Worm (Caenorhabditis elegans) whole organism, early embryonic: ENCODE measurements around the gene ZK353.10.

Experiments
- B0310.2 ChIP-seq: sonication (generic microtip); optimal IDR thresholded peaks from 2 replicates; lab custom pipeline; 2016; ENCODE audit warnings: mild to moderate bottlenecking, missing genetic modification characterization, missing compliant biosample characterization
- F13C5.2 ChIP-seq: sonication (generic microtip); optimal IDR thresholded peaks from 2 replicates; lab custom pipeline; 2017; ENCODE audit warnings: mild to moderate bottlenecking, missing genetic modification characterization, inconsistent platforms, missing compliant biosample characterization
- aly-1 ChIP-seq: sonication (generic microtip); optimal IDR thresholded peaks from 2 replicates; lab custom pipeline; 2016; ENCODE audit warnings: missing genetic modification characterization, missing compliant biosample characterization
- ama-1 ChIP-seq: fragments of 150-350 bp; optimal IDR thresholded peaks from 2 replicates; lab custom pipeline; 2014
- ceh-13 ChIP-seq: fragments of 200-800 bp; sonication (Bioruptor generic); optimal IDR thresholded peaks from 2 replicates; lab custom pipeline; 2018; ENCODE audit warnings: mild to moderate bottlenecking, missing genetic modification characterization, missing compliant biosample characterization
- ceh-36 ChIP-seq: sonication (generic microtip); optimal IDR thresholded peaks from 2 replicates; lab custom pipeline; 2016; ENCODE audit warnings: missing genetic modification characterization, inconsistent platforms, missing compliant biosample characterization
- ets-7 ChIP-seq: sonication (generic microtip); optimal IDR thresholded peaks from 2 replicates; lab custom pipeline; 2016; ENCODE audit warnings: missing genotype, missing genetic modification characterization, missing compliant biosample characterization
- flt-1 ChIP-seq: fragments of 200-800 bp; sonication (Bioruptor generic); IDR thresholded peaks from 2 replicates; pipeline ENCODE4 v1.3.6; 2022; ENCODE audit warnings: missing genetic modification characterization, missing compliant biosample characterization
- hmbx-1 ChIP-seq: sonication (generic microtip); optimal IDR thresholded peaks from 2 replicates; lab custom pipeline; 2016; ENCODE audit warnings: mild to moderate bottlenecking, missing genetic modification characterization, missing compliant biosample characterization
- hmg-4 ChIP-seq: fragments of 200-800 bp; sonication (Bioruptor generic); optimal IDR thresholded peaks from 2 replicates; lab custom pipeline; 2018; ENCODE audit warnings: mild to moderate bottlenecking, missing genetic modification characterization, missing compliant biosample characterization
- hnd-1 ChIP-seq: sonication (generic microtip); optimal IDR thresholded peaks from 2 replicates; lab custom pipeline; 2016; ENCODE audit warnings: missing genetic modification characterization, missing compliant biosample characterization
- pes-1 ChIP-seq: fragments of 200-800 bp; sonication (Bioruptor generic); IDR thresholded peaks from 2 replicates; pipeline ENCODE4 v1.3.6; 2022; ENCODE audit warnings: missing genetic modification reagents, missing genetic modification characterization, missing compliant biosample characterization
- scrt-1 ChIP-seq: fragments of 200-800 bp; sonication (Bioruptor generic); IDR thresholded peaks from 2 replicates; pipeline ENCODE4 v1.3.6; 2022; ENCODE audit warnings: missing genetic modification characterization, missing compliant biosample characterization
- sea-1 ChIP-seq: fragments of 200-800 bp; sonication (Bioruptor generic); conservative IDR thresholded peaks from 2 replicates; pipeline ENCODE4 v1.3.6; 2022; ENCODE audit warnings: missing genetic modification characterization, missing compliant biosample characterization
- tbx-11 ChIP-seq: fragments of 200-800 bp; sonication (Bioruptor generic); IDR thresholded peaks from 2 replicates; pipeline ENCODE4 v1.3.6; 2022; ENCODE audit warnings: missing genetic modification characterization, missing compliant biosample characterization
- tbx-37 ChIP-seq: fragments of 200-800 bp; sonication (Bioruptor generic); conservative IDR thresholded peaks from 2 replicates; pipeline ENCODE4 v1.3.6; 2022; ENCODE audit warnings: missing genetic modification reagents, missing genetic modification characterization, missing compliant biosample characterization
- tra-4 ChIP-seq: sonication (generic microtip); optimal IDR thresholded peaks from 2 replicates; lab custom pipeline; 2017; ENCODE audit warnings: missing genetic modification characterization, missing compliant biosample characterization

Gene ZK353.10

DNA sequence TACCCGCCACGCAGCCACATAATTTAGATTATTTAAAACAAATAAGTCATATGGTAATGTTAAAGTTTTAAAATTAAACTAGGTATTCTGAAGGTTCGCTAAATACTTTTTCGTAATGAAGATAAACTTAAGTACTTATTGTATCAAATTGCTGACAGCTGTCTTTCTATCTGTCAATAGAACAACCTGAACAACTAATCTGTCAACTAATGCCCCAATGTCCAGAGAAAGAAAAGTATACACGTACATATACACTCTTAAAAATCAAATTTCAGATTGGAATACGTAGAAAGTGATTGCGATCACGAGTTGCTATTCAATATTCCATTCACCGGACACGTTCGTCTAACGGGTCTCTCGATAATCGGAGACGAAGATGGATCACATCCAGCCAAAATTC is 16.5 kb upstream of the ZK353.10 start:
- TF ChIP-seq hmg-4 (GFP tag; lab: Kevin White, UChicago), result no peak
- no peak for TF ChIP-seq aly-1
- no peak for TF ChIP-seq tra-4 (tag; lab: Kevin White, UChicago)
- no peak for TF ChIP-seq ets-7 (tag; lab: Kevin White, UChicago)
- no peak for TF ChIP-seq ceh-13 (GFP tag; lab: Kevin White, UChicago)
- no peak for TF ChIP-seq hnd-1 (tag; lab: Kevin White, UChicago)
- no peak for TF ChIP-seq B0310.2

DNA sequence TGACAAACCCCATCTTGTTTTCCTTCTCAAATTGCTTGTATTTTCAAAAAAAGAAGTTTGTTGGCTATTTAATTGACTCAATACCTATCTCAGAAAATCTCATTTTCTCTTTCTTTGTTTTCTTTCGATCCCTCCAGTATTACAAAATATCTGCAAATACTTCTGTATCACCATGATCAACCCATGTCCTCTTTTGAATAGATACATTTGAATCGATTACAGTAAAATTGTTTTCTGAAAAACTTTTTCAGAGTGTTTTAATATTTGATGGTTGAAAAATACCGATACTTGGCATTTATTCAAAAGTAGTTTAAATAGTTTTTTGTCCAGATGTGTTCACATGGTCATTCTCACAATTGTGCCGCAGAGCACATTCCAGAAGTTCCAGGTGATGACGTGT is 14.9 kb upstream of the ZK353.10 start, which contains the start of gene ZK353.9:
Gene ZK353.9 (plus strand): TSS at position 331 of the 400 bp plus-strand sequence.
- TF ChIP-seq flt-1 (GFP tag; lab: Robert Waterston, UW), result no peak

- TF ChIP-seq ceh-36 (tag; lab: Kevin White, UChicago) (no peak), F13C5.2 (tag; lab: Kevin White, UChicago) (no peak), B0310.2 (no peak), ama-1 (lab: Kevin White, UChicago) (no peak), hmbx-1 (tag; lab: Kevin White, UChicago) (no peak), tbx-37 (no peak), tra-4 (tag; lab: Kevin White, UChicago) (no peak), ets-7 (tag; lab: Kevin White, UChicago) (no peak), hnd-1 (tag; lab: Kevin White, UChicago) (no peak), sea-1 (GFP tag; lab: Robert Waterston, UW) (no peak), pes-1 (GFP tag; lab: Robert Waterston, UW) (no peak), ceh-13 (GFP tag; lab: Kevin White, UChicago) (no peak), flt-1 (GFP tag; lab: Robert Waterston, UW) (no peak), scrt-1 (GFP tag; lab: Robert Waterston, UW) (no peak)
Observed at ce11 chrIII:8405449-8405962, 11.3 kb upstream of the ZK353.10 start, which contains the start of the genes ubxn-4 and cyy-1. ubxn-4 (minus strand) TSS chrIII:8405562. cyy-1 (plus strand) TSS chrIII:8405874.

ce11 chrIII:8403507-8403906 is 9.3 kb upstream of the ZK353.10 start, which contains the start of gene cutc-1:
cutc-1 (minus strand) TSS chrIII:8403607.
- TF ChIP-seq aly-1 (no peak), sea-1 (GFP tag; lab: Robert Waterston, UW) (no peak), hnd-1 (tag; lab: Kevin White, UChicago) (no peak), scrt-1 (GFP tag; lab: Robert Waterston, UW) (no peak), tbx-11 (GFP tag; lab: Robert Waterston, UW) (no peak), hmbx-1 (tag; lab: Kevin White, UChicago) (no peak), hmg-4 (GFP tag; lab: Kevin White, UChicago) (no peak), ets-7 (tag; lab: Kevin White, UChicago) (no peak), tbx-37 (no peak), ama-1 (lab: Kevin White, UChicago) (no peak), ceh-13 (GFP tag; lab: Kevin White, UChicago) (no peak), flt-1 (GFP tag; lab: Robert Waterston, UW) (no peak), B0310.2 (no peak), pes-1 (GFP tag; lab: Robert Waterston, UW) (no peak), ceh-36 (tag; lab: Kevin White, UChicago) (no peak), tra-4 (tag; lab: Kevin White, UChicago) (no peak)

DNA sequence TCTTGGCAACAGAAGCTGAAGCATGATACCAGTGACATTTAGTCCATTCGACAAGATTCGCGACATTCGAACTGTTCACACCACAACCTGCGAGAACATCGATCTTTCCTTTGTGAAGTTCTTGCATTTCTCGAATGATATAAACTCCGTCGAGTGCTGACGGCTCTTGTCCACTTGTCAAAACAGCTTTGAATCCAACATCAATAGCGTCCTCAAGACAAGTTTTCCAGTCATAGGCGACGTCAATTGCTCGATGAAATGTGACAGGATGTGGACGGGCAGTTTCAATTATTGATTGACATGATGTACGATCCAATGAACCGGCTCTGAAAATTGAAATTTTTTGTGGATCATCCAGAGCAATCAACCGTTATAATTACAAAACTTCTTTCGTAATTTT is 8.4 kb upstream of the ZK353.10 start:
- TF ChIP-seq scrt-1 (GFP tag; lab: Robert Waterston, UW) (no peak), tbx-11 (GFP tag; lab: Robert Waterston, UW) (no peak)

ce11 chrIII:8401887-8402286 is 7.7 kb upstream of the ZK353.10 start, which contains the start of gene lap-1:
lap-1 (minus strand) TSS chrIII:8401928.
- TF ChIP-seq hnd-1 (tag; lab: Kevin White, UChicago) (no peak), aly-1 (no peak), hmbx-1 (tag; lab: Kevin White, UChicago) (no peak), F13C5.2 (tag; lab: Kevin White, UChicago) (no peak), ama-1 (lab: Kevin White, UChicago) (no peak), pes-1 (GFP tag; lab: Robert Waterston, UW) (no peak), hmg-4 (GFP tag; lab: Kevin White, UChicago) (no peak), tbx-37 (no peak), flt-1 (GFP tag; lab: Robert Waterston, UW) (no peak)

DNA sequence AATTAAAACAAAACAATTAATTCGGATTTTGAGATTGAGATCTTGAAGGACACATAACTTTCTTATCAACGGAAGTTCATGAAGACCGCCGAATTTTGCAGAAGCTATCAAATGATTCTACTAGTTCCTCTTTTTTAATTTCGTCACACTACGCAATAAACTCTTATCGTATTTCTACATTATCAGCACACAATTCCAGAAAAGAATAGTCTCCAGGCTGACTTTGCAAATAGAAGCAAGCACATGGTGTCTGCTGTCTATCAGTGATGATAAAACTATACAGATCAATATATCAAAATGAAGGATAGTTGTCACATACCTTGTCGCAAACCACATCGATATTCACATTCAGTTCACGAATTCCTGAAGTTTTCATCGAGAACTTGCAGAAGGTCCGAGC is 6.3 kb upstream of the ZK353.10 start:
- no peak for TF ChIP-seq hmbx-1 (tag; lab: Kevin White, UChicago)
- no peak for TF ChIP-seq ceh-13 (GFP tag; lab: Kevin White, UChicago)
- no peak for TF ChIP-seq hmg-4 (GFP tag; lab: Kevin White, UChicago)
- TF ChIP-seq tbx-11 (GFP tag; lab: Robert Waterston, UW), result no peak
- no peak for TF ChIP-seq B0310.2
- TF ChIP-seq hnd-1 (tag; lab: Kevin White, UChicago), result no peak
- TF ChIP-seq ets-7 (tag; lab: Kevin White, UChicago), result no peak
- TF ChIP-seq aly-1, result no peak
- no peak for TF ChIP-seq tbx-37
- no peak for TF ChIP-seq tra-4 (tag; lab: Kevin White, UChicago)
- TF ChIP-seq flt-1 (GFP tag; lab: Robert Waterston, UW), result no peak
- no peak for TF ChIP-seq scrt-1 (GFP tag; lab: Robert Waterston, UW)

- no peak for TF ChIP-seq tbx-37
- no peak for TF ChIP-seq tbx-11 (GFP tag; lab: Robert Waterston, UW)
- no peak for TF ChIP-seq scrt-1 (GFP tag; lab: Robert Waterston, UW)
- no peak for TF ChIP-seq ceh-36 (tag; lab: Kevin White, UChicago)
- TF ChIP-seq B0310.2, result no peak
- TF ChIP-seq sea-1 (GFP tag; lab: Robert Waterston, UW), result no peak
- TF ChIP-seq hmbx-1 (tag; lab: Kevin White, UChicago), result no peak
- TF ChIP-seq ama-1 (lab: Kevin White, UChicago), result no peak
Observed at ce11 chrIII:8398411-8398810, 4.2 kb upstream of the ZK353.10 start, which contains the start of gene ZK353.2. ZK353.2 (plus strand) TSS chrIII:8398711.
